Fruit fly (Drosophila melanogaster) whole organism, embryonic: Measurements from ENCODE around the gene APC4.

Experiments used
- CG10959 ChIP-seq: fragments of 200-800 bp; sonication (Bioruptor generic); IDR thresholded peaks from 2 replicates; pipeline ENCODE4 v1.3.6; 2022; ENCODE audit warnings: missing biosample characterization, missing genetic modification characterization
- CG12071 ChIP-seq: fragments of 200-800 bp; sonication (Bioruptor generic); optimal IDR thresholded peaks from 3 replicates; lab custom pipeline; 2018; ENCODE audit warnings: missing biosample characterization, mild to moderate bottlenecking, missing genetic modification characterization
- CG17328 ChIP-seq: fragments of 200-800 bp; sonication (Bioruptor generic); IDR thresholded peaks from 2 replicates; pipeline ENCODE4 v1.3.6; 2022; ENCODE audit warnings: missing biosample characterization, missing genetic modification characterization
- CG7745 ChIP-seq: fragments of 200-800 bp; sonication (Bioruptor generic); optimal IDR thresholded peaks from 2 replicates; lab custom pipeline; 2018; ENCODE audit warnings: missing biosample characterization, mild to moderate bottlenecking, missing genetic modification characterization, moderate library complexity
- CG8924 ChIP-seq: fragments of 200-800 bp; optimal IDR thresholded peaks from 3 replicates; lab custom pipeline; 2019; ENCODE audit warnings: missing biosample characterization, mild to moderate bottlenecking, missing genetic modification characterization, moderate library complexity
- NfI ChIP-seq: fragments of 200-800 bp; sonication (Bioruptor generic); optimal IDR thresholded peaks from 3 replicates; lab custom pipeline; 2018; ENCODE audit warnings: missing biosample characterization, mild to moderate bottlenecking, missing genetic modification characterization, moderate library complexity
- Oaz ChIP-seq: fragments of 200-800 bp; sonication (Bioruptor generic); IDR thresholded peaks from 2 replicates; pipeline ENCODE4 v1.3.6; 2022; ENCODE audit warnings: missing biosample characterization, missing genetic modification characterization
- PHDP ChIP-seq: fragments of 200-800 bp; sonication (Bioruptor generic); optimal IDR thresholded peaks from 3 replicates; lab custom pipeline; 2018; ENCODE audit warnings: missing biosample characterization, mild to moderate bottlenecking, missing genetic modification characterization, moderate library complexity
- bigmax ChIP-seq: fragments of 200-800 bp; sonication (Bioruptor generic); optimal IDR thresholded peaks from 2 replicates; lab custom pipeline; 2018; ENCODE audit warnings: missing biosample characterization, mild to moderate bottlenecking, missing genetic modification characterization
- emc ChIP-seq: fragments of 200-800 bp; sonication (Bioruptor generic); optimal IDR thresholded peaks from 2 replicates; lab custom pipeline; 2016; ENCODE audit warnings: missing biosample characterization, missing genetic modification characterization
- ssp ChIP-seq: fragments of 200-800 bp; sonication (Bioruptor generic); IDR thresholded peaks from 2 replicates; pipeline ENCODE4 v1.3.6; 2022; ENCODE audit warnings: missing biosample characterization, missing genetic modification characterization
- toy ChIP-seq: fragments of 200-800 bp; sonication (Bioruptor generic); IDR thresholded peaks from 2 replicates; pipeline ENCODE4 v1.3.6; 2022; ENCODE audit warnings: missing biosample characterization, missing genetic modification characterization
- trem ChIP-seq: fragments of 200-800 bp; optimal IDR thresholded peaks from 3 replicates; lab custom pipeline; 2019; ENCODE audit warnings: missing biosample characterization, mild to moderate bottlenecking, missing genetic modification characterization, moderate library complexity

- TF ChIP-seq CG7745 (tag; lab: Kevin White, UChicago) (no peak), emc (GFP tag; lab: Kevin White, UChicago) (no peak), CG12071 (GFP tag; lab: Kevin White, UChicago) (no peak), NfI (GFP tag; lab: Kevin White, UChicago) (no peak), PHDP (tag; lab: Kevin White, UChicago) (no peak), CG17328 (GFP tag; lab: Robert Waterston, UW) (no peak), CG10959 (GFP tag; lab: Robert Waterston, UW) (no peak), bigmax (GFP tag; lab: Kevin White, UChicago) (no peak), CG8924 (tag; lab: Kevin White, UChicago) (no peak), toy (no peak), Oaz (GFP tag; lab: Robert Waterston, UW) (no peak), ssp (GFP tag; lab: Robert Waterston, UW) (no peak), trem (no peak)
These were observed 19.4 kb downstream of the APC4 start for dm6 chrX:9102125-9102524.
